Fruit fly (Drosophila melanogaster) whole organism, prepupa: ENCODE results near the gene CG14543.
A peak's percentile ranks its signal among the peaks of the same experiment; 100 is the strongest.

Source experiments
- CG3032 ChIP-seq: fragments of 200-800 bp; optimal IDR thresholded peaks from 2 replicates; lab custom pipeline; 2019; ENCODE audit warnings: missing biosample characterization, mild to moderate bottlenecking, missing genetic modification characterization, moderate library complexity
- CG6163 ChIP-seq: fragments of 200-800 bp; sonication (Bioruptor generic); IDR thresholded peaks from 3 replicates; pipeline ENCODE4 v1.3.6; 2022; ENCODE audit warnings: missing biosample characterization, missing genetic modification characterization
- Eip75B ChIP-seq: fragments of 200-800 bp; sonication (Bioruptor generic); optimal IDR thresholded peaks from 3 replicates; lab custom pipeline; 2016; ENCODE audit warnings: missing biosample characterization, missing genetic modification characterization
- Eip78C ChIP-seq: fragments of 200-800 bp; sonication (Bioruptor generic); peaks from one replicate; lab custom pipeline; 2016; ENCODE audit warnings: missing biosample characterization, missing genetic modification characterization
- Hr39 ChIP-seq: fragments of 200-800 bp; sonication (Bioruptor generic); optimal IDR thresholded peaks from 2 replicates; lab custom pipeline; 2016; ENCODE audit warnings: missing biosample characterization, missing genetic modification characterization
- fd59A ChIP-seq: fragments of 200-800 bp; sonication (Bioruptor generic); optimal IDR thresholded peaks from 2 replicates; lab custom pipeline; 2017; ENCODE audit warnings: missing biosample characterization, mild to moderate bottlenecking, missing genetic modification characterization, missing genetic modification reagents
- fkh ChIP-seq: fragments of 200-800 bp; sonication (Bioruptor generic); optimal IDR thresholded peaks from 3 replicates; lab custom pipeline; 2017; ENCODE audit warnings: missing biosample characterization, mild to moderate bottlenecking, missing genetic modification characterization, moderate library complexity
- spab ChIP-seq: fragments of 200-800 bp; sonication (Bioruptor generic); optimal IDR thresholded peaks from 2 replicates; lab custom pipeline; 2017; ENCODE audit warnings: missing biosample characterization, mild to moderate bottlenecking, missing genetic modification characterization, missing genetic modification reagents

DNA sequence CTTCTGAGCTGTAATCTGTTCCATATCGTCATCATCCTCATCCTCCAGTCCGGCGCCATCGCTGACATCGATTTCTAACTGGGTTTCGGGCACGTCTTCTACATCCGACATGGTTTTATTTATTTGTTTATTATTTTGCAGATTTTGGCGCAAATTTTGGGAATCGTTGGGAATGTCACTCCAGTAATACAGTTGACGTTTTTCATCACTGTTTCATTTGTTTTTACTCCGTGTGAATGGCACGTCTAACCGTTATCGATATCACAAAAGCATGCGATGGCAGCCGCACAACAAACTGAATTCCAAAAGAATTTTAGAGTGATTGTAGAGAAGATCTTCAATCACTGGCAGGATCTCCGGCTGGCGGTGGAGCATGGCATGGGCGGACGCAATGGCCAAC, at the start of gene CG14543, which contains the start of gene Sld5:
- TF ChIP-seq CG6163 (GFP tag; lab: Robert Waterston, UW) (0 out of 3 replicates have a peak, but pooled peaks have one; percentile 23), Eip78C (GFP tag; lab: Kevin White, UChicago) (no peak), fkh (GFP tag; lab: Kevin White, UChicago) (no peak), CG3032 (no peak), fd59A (GFP tag; lab: Kevin White, UChicago) (no peak), Hr39 (GFP tag; lab: Kevin White, UChicago) (no peak), Eip75B (no peak), spab (GFP tag; lab: Kevin White, UChicago) (no peak)
